Worm (Caenorhabditis elegans) whole organism, late embryonic: ENCODE results near the gene T01H3.2.

ENCODE experiments used
- Y22D7AL.16 ChIP-seq: sonication (generic microtip); optimal IDR thresholded peaks from 2 replicates; lab custom pipeline; 2016; ENCODE audit warnings: missing genetic modification characterization, missing compliant biosample characterization
- ama-1 ChIP-seq: fragments of 150-350 bp; optimal IDR thresholded peaks from 2 replicates; lab custom pipeline; 2014
- ceh-31 ChIP-seq: sonication (generic microtip); optimal IDR thresholded peaks from 2 replicates; lab custom pipeline; 2016; ENCODE audit warnings: missing genetic modification characterization, missing compliant biosample characterization
- ceh-6 ChIP-seq: fragments of 200-800 bp; sonication (Bioruptor generic); optimal IDR thresholded peaks from 2 replicates; lab custom pipeline; 2018; ENCODE audit warnings: mild to moderate bottlenecking, missing genetic modification characterization, missing compliant biosample characterization
- dve-1 ChIP-seq: sonication (generic microtip); optimal IDR thresholded peaks from 2 replicates; lab custom pipeline; 2017; ENCODE audit warnings: antibody characterized with exemption, mild to moderate bottlenecking, missing genetic modification characterization, missing compliant biosample characterization
- ets-4 ChIP-seq: sonication (generic microtip); optimal IDR thresholded peaks from 2 replicates; lab custom pipeline; 2016; ENCODE audit warnings: missing genetic modification characterization, missing compliant biosample characterization
- fkh-10 ChIP-seq: fragments of 150-350 bp; optimal IDR thresholded peaks from 2 replicates; lab custom pipeline; 2014; ENCODE audit warnings: missing biosample characterization, missing genetic modification reagents, missing genetic modification characterization
- hlh-30 ChIP-seq: sonication (generic microtip); optimal IDR thresholded peaks from 2 replicates; lab custom pipeline; 2017; ENCODE audit warnings: antibody characterized with exemption, missing genetic modification characterization, missing compliant biosample characterization; ENCODE audit not compliant: insufficient read depth
- nfya-1 ChIP-seq: sonication (generic microtip); optimal IDR thresholded peaks from 2 replicates; lab custom pipeline; 2017; ENCODE audit warnings: missing genetic modification characterization, mild to moderate bottlenecking, missing compliant biosample characterization, antibody characterized with exemption, moderate library complexity
- pax-1 ChIP-seq: fragments of 150-350 bp; optimal IDR thresholded peaks from 2 replicates; lab custom pipeline; 2014; ENCODE audit warnings: missing biosample characterization, missing genetic modification characterization
- pha-2 ChIP-seq: sonication (generic microtip); optimal IDR thresholded peaks from 2 replicates; lab custom pipeline; 2017; ENCODE audit warnings: mild to moderate bottlenecking, missing genetic modification characterization, missing compliant biosample characterization
- pha-4 ChIP-seq: fragments of 150-350 bp; optimal IDR thresholded peaks from 2 replicates; lab custom pipeline; 2018; ENCODE audit warnings: missing biosample characterization, missing genetic modification reagents, missing genetic modification characterization
- pqm-1 ChIP-seq: sonication (generic microtip); optimal IDR thresholded peaks from 2 replicates; lab custom pipeline; 2016; ENCODE audit warnings: missing genetic modification characterization, missing compliant biosample characterization
- unc-3 ChIP-seq, 2 experiments: fragments of 200-800 bp in 1 of 2; sonication (Bioruptor generic) in 1 of 2; sonication (generic microtip) in 1 of 2; conservative IDR thresholded peaks in 1 of 2; optimal IDR thresholded peaks in 1 of 2; 2 replicates each; pipeline versions ENCODE4 v1.3.6 to Lab custom; 2016 to 2022; ENCODE audit warnings: missing compliant biosample characterization in 2 of 2, missing genetic modification characterization in 2 of 2, missing genetic modification reagents in 1 of 2

ce11 chrII:7884898-7885297 is 7.1 kb upstream of the T01H3.2 start:
- TF ChIP-seq dve-1 (tag; lab: Kevin White, UChicago) (no peak), ceh-6 (no peak), nfya-1 (tag; lab: Kevin White, UChicago) (no peak), ama-1 (lab: Kevin White, UChicago) (no peak), fkh-10 (GFP tag; lab: Kevin White, UChicago) (no peak), pha-4 (no peak), unc-3 (GFP tag; conservative IDR thresholded peaks at IDR 0.05; lab: Robert Waterston, UW) (no peak), unc-3 (tag; optimal IDR thresholded peaks at IDR 0.05; lab: Kevin White, UChicago) (no peak), ets-4 (tag; lab: Kevin White, UChicago) (no peak), pqm-1 (tag; lab: Kevin White, UChicago) (no peak), pha-2 (tag; lab: Kevin White, UChicago) (no peak), hlh-30 (tag; lab: Kevin White, UChicago) (no peak), ceh-31 (tag; lab: Kevin White, UChicago) (no peak), pax-1 (no peak), Y22D7AL.16 (no peak)
